Worm (Caenorhabditis elegans) whole organism, late embryonic: ENCODE measurements around the gene bcat-1.

Experiments used
- C08G9.2 ChIP-seq: sonication (generic microtip); optimal IDR thresholded peaks from 2 replicates; lab custom pipeline; 2016; ENCODE audit warnings: mild to moderate bottlenecking, missing genetic modification characterization, moderate library complexity, missing compliant biosample characterization
- F13H6.1 ChIP-seq: sonication (generic microtip); optimal IDR thresholded peaks from 2 replicates; lab custom pipeline; 2016; ENCODE audit warnings: missing genetic modification characterization, missing compliant biosample characterization
- K09A11.1 ChIP-seq: sonication (generic microtip); optimal IDR thresholded peaks from 2 replicates; lab custom pipeline; 2017; ENCODE audit warnings: antibody characterized with exemption, mild to moderate bottlenecking, missing genetic modification characterization, missing compliant biosample characterization; ENCODE audit not compliant: insufficient read depth
- T23F11.4 ChIP-seq: fragments of 200-800 bp; sonication (Bioruptor generic); optimal IDR thresholded peaks from 2 replicates; lab custom pipeline; 2018; ENCODE audit warnings: mild to moderate bottlenecking, missing genetic modification characterization, missing compliant biosample characterization
- ama-1 ChIP-seq: fragments of 150-350 bp; optimal IDR thresholded peaks from 2 replicates; lab custom pipeline; 2014
- ceh-2 ChIP-seq: sonication (generic microtip); optimal IDR thresholded peaks from 2 replicates; lab custom pipeline; 2016; ENCODE audit warnings: missing genotype, missing genetic modification characterization, missing compliant biosample characterization
- ceh-22 ChIP-seq: sonication (generic microtip); optimal IDR thresholded peaks from 2 replicates; lab custom pipeline; 2017; ENCODE audit warnings: missing biosample characterization, missing genetic modification characterization
- ceh-31 ChIP-seq: sonication (generic microtip); optimal IDR thresholded peaks from 2 replicates; lab custom pipeline; 2016; ENCODE audit warnings: missing genetic modification characterization, missing compliant biosample characterization
- ceh-45 ChIP-seq: fragments of 200-800 bp; sonication (Bioruptor generic); IDR thresholded peaks from 2 replicates; pipeline ENCODE4 v1.3.6; 2022; ENCODE audit warnings: missing genetic modification reagents, missing genetic modification characterization, missing compliant biosample characterization
- ceh-48 ChIP-seq: sonication (generic microtip); optimal IDR thresholded peaks from 2 replicates; lab custom pipeline; 2016; ENCODE audit warnings: missing genetic modification characterization, inconsistent platforms, missing compliant biosample characterization
- ceh-6 ChIP-seq: fragments of 200-800 bp; sonication (Bioruptor generic); optimal IDR thresholded peaks from 2 replicates; lab custom pipeline; 2018; ENCODE audit warnings: mild to moderate bottlenecking, missing genetic modification characterization, missing compliant biosample characterization
- ceh-9 ChIP-seq: sonication (generic microtip); optimal IDR thresholded peaks from 2 replicates; lab custom pipeline; 2016; ENCODE audit warnings: mild to moderate bottlenecking, missing genetic modification characterization, inconsistent platforms, missing compliant biosample characterization
- che-1 ChIP-seq: sonication (generic microtip); optimal IDR thresholded peaks from 2 replicates; lab custom pipeline; 2016; ENCODE audit warnings: mild to moderate bottlenecking, missing genetic modification characterization, missing compliant biosample characterization
- ets-4 ChIP-seq: sonication (generic microtip); optimal IDR thresholded peaks from 2 replicates; lab custom pipeline; 2016; ENCODE audit warnings: missing genetic modification characterization, missing compliant biosample characterization
- eyg-1 ChIP-seq: sonication (generic microtip); optimal IDR thresholded peaks from 2 replicates; lab custom pipeline; 2016; ENCODE audit warnings: missing genotype, missing genetic modification characterization, missing compliant biosample characterization
- gmeb-2 ChIP-seq: sonication (generic microtip); optimal IDR thresholded peaks from 2 replicates; lab custom pipeline; 2016; ENCODE audit warnings: missing genetic modification characterization, inconsistent platforms, missing compliant biosample characterization
- hlh-13 ChIP-seq: fragments of 200-800 bp; sonication (Bioruptor generic); optimal IDR thresholded peaks from 2 replicates; lab custom pipeline; 2018; ENCODE audit warnings: mild to moderate bottlenecking, missing genetic modification characterization, missing compliant biosample characterization
- hlh-15 ChIP-seq: sonication (generic microtip); optimal IDR thresholded peaks from 2 replicates; lab custom pipeline; 2016; ENCODE audit warnings: missing genetic modification characterization, missing compliant biosample characterization
- hlh-30 ChIP-seq: sonication (generic microtip); optimal IDR thresholded peaks from 2 replicates; lab custom pipeline; 2017; ENCODE audit warnings: antibody characterized with exemption, missing genetic modification characterization, missing compliant biosample characterization; ENCODE audit not compliant: insufficient read depth
- hlh-8 ChIP-seq: sonication (generic microtip); optimal IDR thresholded peaks from 2 replicates; lab custom pipeline; 2016; ENCODE audit warnings: missing genotype, missing genetic modification characterization, missing compliant biosample characterization
- lim-6 ChIP-seq: sonication (generic microtip); optimal IDR thresholded peaks from 2 replicates; lab custom pipeline; 2016; ENCODE audit warnings: missing genetic modification characterization, missing compliant biosample characterization
- nfya-1 ChIP-seq: sonication (generic microtip); optimal IDR thresholded peaks from 2 replicates; lab custom pipeline; 2017; ENCODE audit warnings: missing genetic modification characterization, mild to moderate bottlenecking, missing compliant biosample characterization, antibody characterized with exemption, moderate library complexity
- pat-9 ChIP-seq: fragments of 200-800 bp; sonication (Bioruptor generic); optimal IDR thresholded peaks from 2 replicates; lab custom pipeline; 2018; ENCODE audit warnings: mild to moderate bottlenecking, missing genetic modification characterization, moderate library complexity, missing compliant biosample characterization
- pqm-1 ChIP-seq: sonication (generic microtip); optimal IDR thresholded peaks from 2 replicates; lab custom pipeline; 2016; ENCODE audit warnings: missing genetic modification characterization, missing compliant biosample characterization
- sdc-2 ChIP-seq: sonication (generic microtip); optimal IDR thresholded peaks from 2 replicates; lab custom pipeline; 2016; ENCODE audit warnings: missing genotype, missing genetic modification characterization, missing compliant biosample characterization
- sox-4 ChIP-seq: sonication (generic microtip); optimal IDR thresholded peaks from 2 replicates; lab custom pipeline; 2017; ENCODE audit warnings: mild to moderate bottlenecking, missing genetic modification characterization, inconsistent platforms, missing compliant biosample characterization
- syd-9 ChIP-seq: sonication (generic microtip); optimal IDR thresholded peaks from 2 replicates; lab custom pipeline; 2016; ENCODE audit warnings: mild to moderate bottlenecking, missing genetic modification characterization, moderate library complexity, missing compliant biosample characterization
- tbx-7 ChIP-seq: sonication (generic microtip); optimal IDR thresholded peaks from 2 replicates; lab custom pipeline; 2016; ENCODE audit warnings: missing genotype, missing genetic modification characterization, missing compliant biosample characterization
- unc-42 ChIP-seq: sonication (generic microtip); optimal IDR thresholded peaks from 2 replicates; lab custom pipeline; 2016; ENCODE audit warnings: missing genotype, missing genetic modification characterization, missing compliant biosample characterization
- unc-55 ChIP-seq: sonication (generic microtip); optimal IDR thresholded peaks from 2 replicates; lab custom pipeline; 2017; ENCODE audit warnings: missing biosample characterization, missing genetic modification reagents, missing genetic modification characterization

bcat-1 gene

DNA sequence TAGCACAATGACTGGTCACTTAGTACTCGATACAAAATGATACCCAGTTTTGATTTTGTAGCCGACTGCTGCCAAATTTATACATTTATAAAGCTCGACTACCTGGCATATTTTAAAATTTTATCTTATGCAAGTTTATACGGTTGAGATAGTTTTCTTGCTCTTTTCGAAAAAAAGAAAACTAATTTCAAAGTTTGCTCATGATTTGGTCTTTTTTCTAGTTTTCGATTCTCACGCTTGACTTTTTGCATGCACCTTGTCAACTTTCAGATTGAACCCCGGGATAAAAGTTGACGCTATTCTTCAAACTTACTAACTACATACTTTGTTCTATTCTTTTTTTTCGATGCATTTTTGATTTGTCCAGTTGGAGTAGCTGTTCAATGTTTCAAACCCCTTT, 49.7 kb downstream of the bcat-1 start:
- TF ChIP-seq K09A11.1 (tag; lab: Kevin White, UChicago) = no peak
- TF ChIP-seq hlh-13 (GFP tag; lab: Kevin White, UChicago) = no peak
- no peak for TF ChIP-seq ceh-9 (tag; lab: Kevin White, UChicago)
- TF ChIP-seq ets-4 = no peak
- no peak for TF ChIP-seq ceh-45 (GFP tag; lab: Robert Waterston, UW)
- no peak for TF ChIP-seq ceh-22 (tag; lab: Kevin White, UChicago)
- TF ChIP-seq unc-55 (GFP tag; lab: Kevin White, UChicago) = no peak
- no peak for TF ChIP-seq hlh-8 (tag; lab: Kevin White, UChicago)
- TF ChIP-seq che-1 (tag; lab: Kevin White, UChicago) = no peak
- no peak for TF ChIP-seq sox-4 (tag; lab: Kevin White, UChicago)
- no peak for TF ChIP-seq C08G9.2 (tag; lab: Kevin White, UChicago)
- no peak for TF ChIP-seq T23F11.4 (GFP tag; lab: Kevin White, UChicago)
- TF ChIP-seq hlh-15 (tag; lab: Kevin White, UChicago) = no peak
- TF ChIP-seq nfya-1 (tag; lab: Kevin White, UChicago) = no peak
- no peak for TF ChIP-seq eyg-1 (tag; lab: Kevin White, UChicago)
- TF ChIP-seq F13H6.1 (tag; lab: Kevin White, UChicago) = no peak
- TF ChIP-seq ceh-48 (tag; lab: Kevin White, UChicago) = no peak
- no peak for TF ChIP-seq ama-1 (lab: Kevin White, UChicago)
- TF ChIP-seq pqm-1 (tag; lab: Kevin White, UChicago) = no peak
- no peak for TF ChIP-seq pat-9 (tag; lab: Kevin White, UChicago)

ce11 chrX:12928753-12929152, 51.5 kb downstream of the bcat-1 start:
- TF ChIP-seq tbx-7 (tag; lab: Kevin White, UChicago) = no peak
- no peak for TF ChIP-seq hlh-15 (tag; lab: Kevin White, UChicago)
- no peak for TF ChIP-seq sox-4 (tag; lab: Kevin White, UChicago)
- TF ChIP-seq ceh-31 (tag; lab: Kevin White, UChicago) = no peak
- TF ChIP-seq ets-4 = no peak
- TF ChIP-seq hlh-8 (tag; lab: Kevin White, UChicago) = no peak
- TF ChIP-seq pat-9 (tag; lab: Kevin White, UChicago) = no peak
- no peak for TF ChIP-seq ceh-6
- no peak for TF ChIP-seq gmeb-2 (tag; lab: Kevin White, UChicago)
- TF ChIP-seq unc-42 (tag; lab: Kevin White, UChicago) = no peak
- no peak for TF ChIP-seq syd-9 (tag; lab: Kevin White, UChicago)
- no peak for TF ChIP-seq pqm-1 (tag; lab: Kevin White, UChicago)
- TF ChIP-seq ceh-2 = no peak
- no peak for TF ChIP-seq lim-6 (tag; lab: Kevin White, UChicago)
- no peak for TF ChIP-seq eyg-1 (tag; lab: Kevin White, UChicago)
- TF ChIP-seq hlh-30 (tag; lab: Kevin White, UChicago) = no peak
- no peak for TF ChIP-seq sdc-2
- TF ChIP-seq, all 69 proteins: peak for 0
